Worm (Caenorhabditis elegans): ENCODE measurements around the gene F49E8.7.

The F49E8.7 gene

ce11 chrIV:7580062-7580614 is 24.0 kb upstream of the F49E8.7 start, which contains the start of the genes cec-5 and nol-10 (continued):
- peak; percentile 44 for TF ChIP-seq nhr-19 (GFP tag; conservative IDR thresholded peaks at IDR 0.05)
- peak; percentile 73 for TF ChIP-seq tbx-2 (tag; optimal IDR thresholded peaks at IDR 0.05)
- peak; percentile 75 for TF ChIP-seq swsn-7 (tag; optimal IDR thresholded peaks at IDR 0.05)
- TF ChIP-seq lin-14 (GFP tag; optimal IDR thresholded peaks at IDR 0.05) = peak; percentile 91
- TF ChIP-seq mep-1 (tag; optimal IDR thresholded peaks at IDR 0.05) = peak; percentile 76
- no peak for TF ChIP-seq tlp-1 (tag; optimal IDR thresholded peaks at IDR 0.05)
- TF ChIP-seq unc-30 (tag; optimal IDR thresholded peaks at IDR 0.05) = no peak
- no peak for TF ChIP-seq ceh-88 (GFP tag; IDR thresholded peaks at IDR 0.05)
- peak; percentile 57 for TF ChIP-seq unc-86 (tag; optimal IDR thresholded peaks at IDR 0.05)
- no peak for TF ChIP-seq nhr-11 (tag; optimal IDR thresholded peaks at IDR 0.05)
- no peak for TF ChIP-seq nhr-85 (tag)
- peak; percentile 72 for TF ChIP-seq unc-130 (tag; optimal IDR thresholded peaks at IDR 0.05)
- no peak for TF ChIP-seq vab-15 (tag; optimal IDR thresholded peaks at IDR 0.05)
- TF ChIP-seq nhr-77 (tag; optimal IDR thresholded peaks at IDR 0.05) = peak; percentile 66
- TF ChIP-seq ama-1 (optimal IDR thresholded peaks at IDR 0.05) = no peak
- peak; percentile 74 for TF ChIP-seq nhr-20 (tag; optimal IDR thresholded peaks at IDR 0.05)
- TF ChIP-seq jun-1 (tag; optimal IDR thresholded peaks at IDR 0.05) = no peak
- no peak for TF ChIP-seq nhr-28 (tag; optimal IDR thresholded peaks at IDR 0.05)
- TF ChIP-seq lin-13 (GFP tag; optimal IDR thresholded peaks at IDR 0.05) = peak; percentile 73
- peak; percentile 34 for TF ChIP-seq snpc-4 (tag; optimal IDR thresholded peaks at IDR 0.05)
- TF ChIP-seq mdl-1 (tag; optimal IDR thresholded peaks at IDR 0.05) = peak in 1 of 2 experiments; percentile 68
- no peak for TF ChIP-seq C04F5.9 (tag; optimal IDR thresholded peaks at IDR 0.05)
- TF ChIP-seq ets-5 (GFP tag; IDR thresholded peaks at IDR 0.05) = no peak
- no peak for TF ChIP-seq grh-1 (GFP tag; IDR thresholded peaks at IDR 0.05)
- TF ChIP-seq nhr-47 (tag; optimal IDR thresholded peaks at IDR 0.05) = peak; percentile 74
- peak; percentile 34 for TF ChIP-seq blmp-1 (tag; optimal IDR thresholded peaks at IDR 0.05)
- peak; percentile 12 for TF ChIP-seq irx-1 (tag; optimal IDR thresholded peaks at IDR 0.05)
- TF ChIP-seq ceh-90 (tag; optimal IDR thresholded peaks at IDR 0.05) = no peak
- TF ChIP-seq nhr-12 (tag; optimal IDR thresholded peaks at IDR 0.05) = no peak
- TF ChIP-seq nhr-71 (tag; optimal IDR thresholded peaks at IDR 0.05) = peak; percentile 85
- peak; percentile 48 for TF ChIP-seq elt-2 (tag; optimal IDR thresholded peaks at IDR 0.05)
- no peak for TF ChIP-seq pqm-1 (tag; optimal IDR thresholded peaks at IDR 0.05)
- peak; percentile 38 for TF ChIP-seq zag-1 (tag; optimal IDR thresholded peaks at IDR 0.05)
- TF ChIP-seq lir-3 (tag; optimal IDR thresholded peaks at IDR 0.05; ENCODE audit: poor library complexity) = peak; percentile 23
- peak; percentile 22 for TF ChIP-seq ztf-4 (tag; optimal IDR thresholded peaks at IDR 0.05)
- peak; percentile 55 for TF ChIP-seq nhr-90 (tag; optimal IDR thresholded peaks at IDR 0.05; ENCODE audit: poor library complexity)
- TF ChIP-seq fos-1 (tag; optimal IDR thresholded peaks at IDR 0.05) = peak; percentile 53
- no peak for TF ChIP-seq pax-3 (tag; optimal IDR thresholded peaks at IDR 0.05)
- no peak for TF ChIP-seq lin-39 (tag; optimal IDR thresholded peaks at IDR 0.05)
- no peak for TF ChIP-seq mab-9 (GFP tag; IDR thresholded peaks at IDR 0.05)
- TF ChIP-seq lin-15B (tag; optimal IDR thresholded peaks at IDR 0.05) = peak; percentile 81
- TF ChIP-seq efl-1 (optimal IDR thresholded peaks at IDR 0.05) = peak; percentile 78 to 81
- TF ChIP-seq efl-1 (GFP tag; optimal IDR thresholded peaks at IDR 0.05 in 1 of 2) = peak; percentile 75 to 96
- TF ChIP-seq fkh-4 (tag; optimal IDR thresholded peaks at IDR 0.05; ENCODE audit: borderline replicate concordance) = no peak
- no peak for TF ChIP-seq zip-4 (GFP tag; optimal IDR thresholded peaks at IDR 0.05)
- no peak for TF ChIP-seq efl-3 (GFP tag; optimal IDR thresholded peaks at IDR 0.05)
- no peak for TF ChIP-seq ceh-8 (GFP tag; optimal IDR thresholded peaks at IDR 0.05)
- peak; percentile 58 for TF ChIP-seq egl-13 (tag; optimal IDR thresholded peaks at IDR 0.05)
- no peak for TF ChIP-seq aha-1 (tag; optimal IDR thresholded peaks at IDR 0.05)
- TF ChIP-seq nhr-76 (tag; optimal IDR thresholded peaks at IDR 0.05) = no peak
- TF ChIP-seq skn-1 (tag; optimal IDR thresholded peaks at IDR 0.05) = peak; percentile 40
- peak; percentile 32 for TF ChIP-seq nhr-237 (tag; optimal IDR thresholded peaks at IDR 0.05)
- TF ChIP-seq rnt-1 (tag; optimal IDR thresholded peaks at IDR 0.05) = peak; percentile 42
- TF ChIP-seq C34B4.2 (tag; optimal IDR thresholded peaks at IDR 0.05) = no peak

All from whole organism, L1 larva.